Fruit fly (Drosophila melanogaster) whole organism, pupa: ENCODE results near the gene mthl11.

ENCODE experiments used
- CG10348 ChIP-seq: fragments of 200-800 bp; sonication (Bioruptor generic); IDR thresholded peaks from 2 replicates; pipeline ENCODE4 v1.3.6; 2022; ENCODE audit warnings: missing biosample characterization, missing genetic modification characterization
- CG12605 ChIP-seq: fragments of 200-800 bp; sonication (Bioruptor generic); IDR thresholded peaks from 2 replicates; pipeline ENCODE4 v1.3.6; 2022; ENCODE audit warnings: missing biosample characterization, missing genetic modification characterization
- CG13204 ChIP-seq: fragments of 200-800 bp; sonication (Bioruptor generic); optimal IDR thresholded peaks from 2 replicates; lab custom pipeline; 2018; ENCODE audit warnings: missing biosample characterization, mild to moderate bottlenecking, missing genetic modification characterization, moderate library complexity
- CG14655 ChIP-seq: fragments of 200-800 bp; sonication (Bioruptor generic); optimal IDR thresholded peaks from 3 replicates; lab custom pipeline; 2017; ENCODE audit warnings: mild to moderate bottlenecking, missing biosample characterization, missing genetic modification reagents, missing genetic modification characterization
- CG15710 ChIP-seq: fragments of 200-800 bp; sonication (Bioruptor generic); optimal IDR thresholded peaks from 2 replicates; lab custom pipeline; 2018; ENCODE audit warnings: missing biosample characterization, mild to moderate bottlenecking, missing genetic modification characterization, moderate library complexity
- CG17806 ChIP-seq: fragments of 200-800 bp; sonication (Bioruptor generic); optimal IDR thresholded peaks from 2 replicates; lab custom pipeline; 2018; ENCODE audit warnings: missing biosample characterization, mild to moderate bottlenecking, missing genetic modification characterization, moderate library complexity
- CG32121 ChIP-seq: fragments of 200-800 bp; sonication (Bioruptor generic); IDR thresholded peaks from 2 replicates; pipeline ENCODE4 v1.3.6; 2022; ENCODE audit warnings: missing biosample characterization, missing genetic modification characterization
- CG34367 ChIP-seq: fragments of 200-800 bp; sonication (Bioruptor generic); optimal IDR thresholded peaks from 2 replicates; lab custom pipeline; 2018; ENCODE audit warnings: missing biosample characterization, mild to moderate bottlenecking, missing genetic modification characterization
- CG4496 ChIP-seq: fragments of 200-800 bp; sonication (Bioruptor generic); IDR thresholded peaks from 3 replicates; pipeline ENCODE4 v1.3.6; 2022; ENCODE audit warnings: missing biosample characterization, missing genetic modification characterization
- CG8159 ChIP-seq: fragments of 200-800 bp; sonication (Bioruptor generic); optimal IDR thresholded peaks from 3 replicates; lab custom pipeline; 2018; ENCODE audit warnings: missing biosample characterization, mild to moderate bottlenecking, missing genetic modification characterization, moderate library complexity
- CG8301 ChIP-seq: fragments of 200-800 bp; sonication (Bioruptor generic); optimal IDR thresholded peaks from 2 replicates; lab custom pipeline; 2018; ENCODE audit warnings: missing biosample characterization, mild to moderate bottlenecking, missing genetic modification characterization
- CG9948 ChIP-seq: fragments of 200-800 bp; sonication (Bioruptor generic); optimal IDR thresholded peaks from 2 replicates; lab custom pipeline; 2018; ENCODE audit warnings: missing biosample characterization, mild to moderate bottlenecking, missing genetic modification characterization, moderate library complexity
- D1 ChIP-seq: fragments of 200-800 bp; sonication (Bioruptor generic); optimal IDR thresholded peaks from 2 replicates; lab custom pipeline; 2018; ENCODE audit warnings: missing biosample characterization, mild to moderate bottlenecking, missing genetic modification characterization, moderate library complexity
- EcR ChIP-seq: fragments of 200-800 bp; sonication (Bioruptor generic); optimal IDR thresholded peaks from 3 replicates; lab custom pipeline; 2019; ENCODE audit warnings: missing biosample characterization, missing genetic modification characterization, mild to moderate bottlenecking, moderate library complexity, missing genetic modification reagents
- Ets98B ChIP-seq: fragments of 200-800 bp; sonication (Bioruptor generic); IDR thresholded peaks from 2 replicates; pipeline ENCODE4 v1.3.6; 2022; ENCODE audit warnings: missing biosample characterization, missing genetic modification characterization
- Pif1A ChIP-seq: fragments of 200-800 bp; sonication (Bioruptor generic); optimal IDR thresholded peaks from 3 replicates; lab custom pipeline; 2016; ENCODE audit warnings: missing biosample characterization, missing genetic modification characterization
- Pif1B ChIP-seq: fragments of 200-800 bp; sonication (Bioruptor generic); optimal IDR thresholded peaks from 3 replicates; lab custom pipeline; 2016; ENCODE audit warnings: missing biosample characterization, missing genetic modification characterization
- Snoo ChIP-seq: fragments of 200-800 bp; sonication (Bioruptor generic); optimal IDR thresholded peaks from 3 replicates; lab custom pipeline; 2017; ENCODE audit warnings: missing biosample characterization, mild to moderate bottlenecking, missing genetic modification characterization, inconsistent platforms
- fd96Ca ChIP-seq: fragments of 200-800 bp; sonication (Bioruptor generic); IDR thresholded peaks from 3 replicates; pipeline ENCODE4 v1.3.6; 2022; ENCODE audit warnings: missing biosample characterization, missing genetic modification characterization
- gl ChIP-seq: fragments of 200-800 bp; sonication (Bioruptor generic); optimal IDR thresholded peaks from 2 replicates; lab custom pipeline; 2018; ENCODE audit warnings: missing biosample characterization, mild to moderate bottlenecking, missing genetic modification characterization
- rn ChIP-seq: fragments of 200-800 bp; sonication (Bioruptor generic); IDR thresholded peaks from 2 replicates; pipeline ENCODE4 v1.3.6; 2022; ENCODE audit warnings: missing biosample characterization, missing genetic modification characterization

Gene mthl11

DNA sequence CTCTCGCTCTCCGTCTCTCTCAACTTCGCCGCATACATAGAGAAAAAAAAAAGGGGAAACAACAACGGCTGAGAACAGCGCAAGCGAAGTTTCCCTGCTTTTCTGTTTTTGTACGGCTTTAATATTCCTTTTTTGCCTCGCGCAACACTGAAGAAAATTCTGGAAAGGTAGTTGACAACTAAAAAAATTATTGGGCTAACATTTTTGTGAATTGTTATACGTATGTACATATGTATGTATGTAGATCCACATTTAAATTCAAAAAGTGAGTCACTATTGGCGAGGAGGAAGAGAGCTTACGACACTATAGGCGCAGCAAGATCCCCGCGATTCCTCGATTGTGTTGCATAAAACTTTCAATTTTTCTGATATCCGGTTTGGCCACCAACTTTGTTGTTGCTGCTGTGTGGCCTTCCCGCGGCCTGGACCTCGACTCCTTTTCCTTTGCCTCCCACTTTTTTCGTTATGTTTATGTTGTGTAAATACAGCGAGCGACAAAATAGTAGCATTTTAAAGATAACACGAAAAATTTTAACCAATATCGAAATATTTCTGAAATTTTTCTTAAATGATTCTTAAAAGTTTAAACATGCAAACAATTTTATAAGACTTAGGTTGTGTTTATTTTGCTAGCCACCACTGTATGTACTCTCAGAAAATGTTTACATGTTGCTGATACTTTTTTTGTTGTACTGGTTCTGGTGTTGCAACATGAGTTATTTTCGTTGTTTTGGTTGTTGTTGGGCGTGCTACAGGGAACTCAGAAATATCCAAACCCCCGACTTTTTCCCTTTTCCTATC lies 44.1 kb upstream of the mthl11 start:
- TF ChIP-seq CG17806 (tag; lab: Kevin White, UChicago) = peak; percentile 90
- TF ChIP-seq CG9948 (tag; lab: Kevin White, UChicago) = peak; percentile 90
- peak; percentile 80 for TF ChIP-seq CG13204 (GFP tag; lab: Kevin White, UChicago)
- TF ChIP-seq CG8159 (tag; lab: Kevin White, UChicago) = peak; percentile 92
- no peak for TF ChIP-seq rn
- peak; percentile 78 for TF ChIP-seq D1 (tag; lab: Kevin White, UChicago)
- no peak for TF ChIP-seq Ets98B (GFP tag; lab: Robert Waterston, UW)
- TF ChIP-seq gl (tag; lab: Kevin White, UChicago) = peak; percentile 83
- peak; percentile 43; the same call in 2 of the 3 replicates for TF ChIP-seq fd96Ca
- TF ChIP-seq CG8301 (tag; lab: Kevin White, UChicago) = peak; percentile 93
- TF ChIP-seq Pif1B (GFP tag; lab: Kevin White, UChicago) = peak; percentile 90
- TF ChIP-seq Pif1A (GFP tag; lab: Kevin White, UChicago) = peak; percentile 90
- TF ChIP-seq EcR (GFP tag; lab: Kevin White, UChicago) = no peak
- TF ChIP-seq Snoo (tag; lab: Kevin White, UChicago) = peak; percentile 75
- TF ChIP-seq CG15710 (tag; lab: Kevin White, UChicago) = peak; percentile 91
- TF ChIP-seq CG14655 (GFP tag; lab: Kevin White, UChicago) = peak; percentile 93
- no peak for TF ChIP-seq CG10348 (GFP tag; lab: Robert Waterston, UW)
- TF ChIP-seq CG34367 (tag; lab: Kevin White, UChicago) = peak; percentile 88
- no peak for TF ChIP-seq CG4496 (GFP tag; lab: Robert Waterston, UW)

DNA sequence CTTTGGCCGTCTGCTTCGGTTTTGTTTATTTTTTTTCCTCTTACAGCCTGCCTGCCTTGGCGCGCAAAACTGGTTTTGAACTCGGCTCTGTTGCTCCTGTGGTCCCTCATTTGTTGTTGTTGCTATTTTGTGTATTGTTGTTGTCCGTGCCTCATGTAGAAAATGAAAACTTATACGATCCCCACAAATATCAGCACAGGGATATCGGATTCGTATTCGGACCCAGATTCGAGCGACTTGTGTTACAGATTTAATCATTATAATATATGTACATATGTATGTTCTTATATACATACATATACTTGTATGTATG lies 43.5 kb upstream of the mthl11 start:
- TF ChIP-seq CG10348 (GFP tag; lab: Robert Waterston, UW) = no peak
- TF ChIP-seq D1 (tag; lab: Kevin White, UChicago) = no peak
- peak; percentile 26 for TF ChIP-seq EcR (GFP tag; lab: Kevin White, UChicago)
- no peak for TF ChIP-seq CG13204 (GFP tag; lab: Kevin White, UChicago)
- TF ChIP-seq CG34367 (tag; lab: Kevin White, UChicago) = no peak
- TF ChIP-seq gl (tag; lab: Kevin White, UChicago) = no peak

DNA sequence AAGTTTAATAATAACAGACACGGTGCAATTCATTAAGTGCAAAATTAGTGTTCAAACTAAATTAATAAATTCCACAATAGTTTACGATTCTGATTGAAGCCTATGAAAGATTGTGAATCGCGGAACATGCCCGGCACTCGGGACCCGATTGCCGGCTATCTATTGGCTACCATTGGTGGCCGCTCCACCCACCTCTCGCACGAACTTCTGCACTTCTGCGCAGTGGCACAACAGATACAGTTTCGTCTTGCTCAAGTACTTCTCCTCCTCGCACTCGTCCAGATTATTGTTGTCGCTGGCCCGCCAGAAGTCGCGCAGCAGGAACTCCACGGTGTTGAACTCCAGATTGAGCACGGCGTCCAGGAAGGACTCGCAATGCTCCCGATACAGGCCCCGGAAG lies 36.5 kb upstream of the mthl11 start:
- TF ChIP-seq rn = no peak
- TF ChIP-seq D1 (tag; lab: Kevin White, UChicago) = no peak
- TF ChIP-seq, all 21 proteins: peak for 0

DNA sequence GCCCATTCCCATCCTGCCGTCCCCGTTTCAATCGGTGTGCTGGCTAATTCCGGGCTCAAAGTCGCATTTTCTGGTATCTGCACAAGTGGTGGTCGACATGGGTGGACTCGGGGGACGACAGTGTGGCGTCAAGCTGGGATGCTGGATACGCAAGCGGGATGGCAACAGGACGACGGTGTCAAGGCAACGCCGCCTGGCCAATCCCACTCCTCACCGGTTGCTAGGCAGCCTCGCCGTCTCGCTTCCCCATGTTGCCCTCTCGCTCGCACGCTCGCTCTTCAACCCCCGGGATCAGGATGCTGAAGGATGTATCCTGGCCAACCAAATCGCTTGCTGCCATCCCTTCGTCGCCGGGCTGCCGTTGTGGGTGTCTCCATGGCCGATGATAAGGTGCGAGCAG lies 32.6 kb upstream of the mthl11 start:
- no peak for TF ChIP-seq fd96Ca
- TF ChIP-seq Ets98B (GFP tag; lab: Robert Waterston, UW) = no peak
- no peak for TF ChIP-seq CG17806 (tag; lab: Kevin White, UChicago)
- no peak for TF ChIP-seq CG14655 (GFP tag; lab: Kevin White, UChicago)
- no peak for TF ChIP-seq CG4496 (GFP tag; lab: Robert Waterston, UW)
- TF ChIP-seq CG15710 (tag; lab: Kevin White, UChicago) = no peak

DNA sequence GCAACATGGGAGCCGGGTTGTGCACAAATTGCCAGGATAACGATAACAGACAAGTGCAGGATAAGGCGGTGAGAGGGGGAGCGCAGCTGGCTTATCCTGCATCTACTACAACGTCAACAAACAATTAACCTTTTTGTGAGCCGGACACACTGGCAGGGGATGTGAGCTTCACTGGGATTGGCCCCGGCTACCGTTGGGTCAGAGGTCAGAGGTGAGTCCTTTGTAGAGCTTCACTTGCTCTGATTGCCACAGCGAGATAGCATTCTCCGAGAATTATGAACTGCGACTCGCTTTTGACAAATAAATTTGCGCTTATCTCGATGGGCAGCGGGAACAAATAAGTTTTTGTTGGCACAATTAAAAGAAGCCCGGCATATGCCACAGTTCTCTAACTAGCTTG lies 31.0 kb upstream of the mthl11 start:
- TF ChIP-seq D1 (tag; lab: Kevin White, UChicago) (no peak), CG9948 (tag; lab: Kevin White, UChicago) (no peak), Snoo (tag; lab: Kevin White, UChicago) (no peak), Pif1B (GFP tag; lab: Kevin White, UChicago) (no peak), CG34367 (tag; lab: Kevin White, UChicago) (no peak), Pif1A (GFP tag; lab: Kevin White, UChicago) (no peak), CG4496 (GFP tag; lab: Robert Waterston, UW) (no peak), CG32121 (no peak), CG14655 (GFP tag; lab: Kevin White, UChicago) (no peak), CG8301 (tag; lab: Kevin White, UChicago) (no peak)

DNA sequence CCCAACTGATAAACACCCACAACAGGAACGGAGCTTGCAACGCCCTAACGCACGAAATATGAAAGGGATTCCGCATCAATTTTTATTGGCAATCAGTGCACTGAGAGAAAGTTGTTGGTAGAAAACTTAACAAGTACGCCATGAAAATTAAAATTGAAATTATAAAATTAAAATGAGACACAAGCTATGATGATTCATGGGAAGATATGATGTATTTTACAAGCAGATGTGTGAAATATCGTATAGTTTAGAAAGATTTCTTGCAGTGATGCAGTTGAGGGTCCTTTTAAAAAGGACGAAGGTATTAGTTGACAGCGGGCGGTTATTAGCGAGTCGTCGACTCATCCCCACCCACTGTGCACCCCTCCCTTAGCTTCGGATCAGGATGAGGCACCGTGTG lies 30.3 kb upstream of the mthl11 start:
- no peak for TF ChIP-seq CG15710 (tag; lab: Kevin White, UChicago)
- TF ChIP-seq CG14655 (GFP tag; lab: Kevin White, UChicago) = no peak
- no peak for TF ChIP-seq D1 (tag; lab: Kevin White, UChicago)
- no peak for TF ChIP-seq rn

DNA sequence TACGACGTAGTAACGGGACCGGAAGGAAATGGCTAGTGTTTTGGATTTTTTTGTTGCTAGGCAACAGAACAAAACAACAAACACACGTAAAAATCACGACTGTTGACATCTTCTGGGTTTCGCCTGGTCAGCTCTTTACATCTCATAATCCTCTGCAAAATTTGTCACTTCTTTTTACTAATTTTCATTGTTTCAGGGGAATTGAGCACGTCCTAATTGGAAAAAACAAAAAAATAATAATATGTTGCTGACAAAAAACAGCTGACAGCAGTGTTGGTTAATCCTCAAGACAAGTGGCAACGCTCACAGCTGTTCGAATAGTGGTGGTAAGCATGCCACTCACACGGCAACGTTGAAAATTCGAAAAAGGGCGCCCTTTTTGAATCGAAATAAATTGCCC lies 23.0 kb upstream of the mthl11 start, which contains the start of gene Rfx:
TSS of gene Rfx (minus strand) at position 220 of the 400 bp plus-strand sequence.
- TF ChIP-seq Pif1B (GFP tag; lab: Kevin White, UChicago) (peak; percentile 28), Ets98B (GFP tag; lab: Robert Waterston, UW) (no peak), EcR (GFP tag; lab: Kevin White, UChicago) (no peak), CG8159 (tag; lab: Kevin White, UChicago) (peak; percentile 42), fd96Ca (no peak), CG12605 (GFP tag; lab: Robert Waterston, UW) (no peak), CG17806 (tag; lab: Kevin White, UChicago) (no peak), CG15710 (tag; lab: Kevin White, UChicago) (peak; percentile 37), D1 (tag; lab: Kevin White, UChicago) (peak; percentile 47), CG32121 (no peak), CG9948 (tag; lab: Kevin White, UChicago) (no peak), CG10348 (GFP tag; lab: Robert Waterston, UW) (no peak), CG4496 (GFP tag; lab: Robert Waterston, UW) (no peak), Snoo (tag; lab: Kevin White, UChicago) (no peak), gl (tag; lab: Kevin White, UChicago) (peak; percentile 47), CG8301 (tag; lab: Kevin White, UChicago) (peak; percentile 35), CG34367 (tag; lab: Kevin White, UChicago) (no peak), CG14655 (GFP tag; lab: Kevin White, UChicago) (no peak), rn (no peak), Pif1A (GFP tag; lab: Kevin White, UChicago) (no peak), CG13204 (GFP tag; lab: Kevin White, UChicago) (no peak)
